Fruit fly (Drosophila melanogaster) whole organism, embryonic: ENCODE results near the gene Gr39a.

Experiments used
- Aef1 ChIP-seq: fragments of 200-800 bp; sonication (Bioruptor generic); IDR thresholded peaks from 3 replicates; pipeline ENCODE4 v1.3.6; 2022; ENCODE audit warnings: missing biosample characterization, missing genetic modification characterization
- CG11247 ChIP-seq: fragments of 200-800 bp; sonication (Bioruptor generic); IDR thresholded peaks from 2 replicates; pipeline ENCODE4 v1.3.6; 2022; ENCODE audit warnings: missing biosample characterization, missing genetic modification characterization
- CG11456 ChIP-seq: fragments of 200-800 bp; sonication (Bioruptor generic); IDR thresholded peaks from 3 replicates; pipeline ENCODE4 v1.3.6; 2022; ENCODE audit warnings: missing biosample characterization, missing genetic modification characterization
- CG12769 ChIP-seq: fragments of 200-800 bp; sonication (Bioruptor generic); optimal IDR thresholded peaks from 2 replicates; lab custom pipeline; 2019; ENCODE audit warnings: missing biosample characterization, mild to moderate bottlenecking, missing genetic modification characterization, moderate library complexity
- CG14050 ChIP-seq: fragments of 200-800 bp; sonication (Bioruptor generic); IDR thresholded peaks from 3 replicates; pipeline ENCODE4 v1.3.6; 2022; ENCODE audit warnings: missing biosample characterization, missing genetic modification characterization
- CG14965 ChIP-seq: fragments of 200-800 bp; sonication (Bioruptor generic); optimal IDR thresholded peaks from 2 replicates; lab custom pipeline; 2016; ENCODE audit warnings: missing biosample characterization, missing genetic modification characterization, borderline replicate concordance
- CG15073 ChIP-seq: fragments of 200-800 bp; sonication (Bioruptor generic); optimal IDR thresholded peaks from 2 replicates; lab custom pipeline; 2016; ENCODE audit warnings: missing biosample characterization, missing genetic modification characterization
- CG1602 ChIP-seq: fragments of 200-800 bp; sonication (Bioruptor generic); optimal IDR thresholded peaks from 3 replicates; lab custom pipeline; 2016; ENCODE audit warnings: missing biosample characterization, missing genetic modification characterization
- CG16813 ChIP-seq: fragments of 200-800 bp; sonication (Bioruptor generic); IDR thresholded peaks from 3 replicates; pipeline ENCODE4 v1.3.6; 2022; ENCODE audit warnings: missing biosample characterization, missing genetic modification characterization; ENCODE audit not compliant: partially characterized antibody
- CG17361 ChIP-seq: fragments of 200-800 bp; sonication (Bioruptor generic); IDR thresholded peaks from 3 replicates; pipeline ENCODE4 v1.3.6; 2022; ENCODE audit warnings: missing biosample characterization, missing genetic modification characterization
- CG17568 ChIP-seq: fragments of 200-800 bp; sonication (Bioruptor generic); optimal IDR thresholded peaks from 2 replicates; lab custom pipeline; 2018; ENCODE audit warnings: missing biosample characterization, mild to moderate bottlenecking, missing genetic modification characterization, moderate library complexity
- CG17802 ChIP-seq: fragments of 200-800 bp; sonication (Bioruptor generic); optimal IDR thresholded peaks from 2 replicates; lab custom pipeline; 2018; ENCODE audit warnings: missing biosample characterization, mild to moderate bottlenecking, missing genetic modification characterization, moderate library complexity
- CG18011 ChIP-seq: fragments of 200-800 bp; sonication (Bioruptor generic); optimal IDR thresholded peaks from 2 replicates; lab custom pipeline; 2017; ENCODE audit warnings: missing biosample characterization, missing genetic modification characterization, mild to moderate bottlenecking, moderate library complexity, missing genotype
- CG18599 ChIP-seq: fragments of 200-800 bp; sonication (Bioruptor generic); optimal IDR thresholded peaks from 3 replicates; lab custom pipeline; 2017; ENCODE audit warnings: missing biosample characterization, missing genetic modification characterization, mild to moderate bottlenecking, moderate library complexity, missing genetic modification reagents
- CG2712 ChIP-seq: fragments of 200-800 bp; optimal IDR thresholded peaks from 3 replicates; lab custom pipeline; 2019; ENCODE audit warnings: missing biosample characterization, mild to moderate bottlenecking, missing genetic modification characterization, moderate library complexity
- CG30020 ChIP-seq: fragments of 200-800 bp; optimal IDR thresholded peaks from 2 replicates; lab custom pipeline; 2019; ENCODE audit warnings: missing biosample characterization, mild to moderate bottlenecking, missing genetic modification characterization, moderate library complexity
- CG3065 ChIP-seq: fragments of 200-800 bp; sonication (Bioruptor generic); optimal IDR thresholded peaks from 2 replicates; lab custom pipeline; 2016; ENCODE audit warnings: missing biosample characterization, missing genetic modification characterization
- CG31365 ChIP-seq: fragments of 200-800 bp; sonication (Bioruptor generic); optimal IDR thresholded peaks from 2 replicates; lab custom pipeline; 2018; ENCODE audit warnings: missing biosample characterization, mild to moderate bottlenecking, missing genetic modification characterization
- CG34376 ChIP-seq: fragments of 200-800 bp; sonication (Bioruptor generic); optimal IDR thresholded peaks from 2 replicates; lab custom pipeline; 2018; ENCODE audit warnings: missing biosample characterization, mild to moderate bottlenecking, missing genetic modification characterization
- CG3726 ChIP-seq: fragments of 200-800 bp; sonication (Bioruptor generic); IDR thresholded peaks from 3 replicates; pipeline ENCODE4, ENCODE4 v1.3.6; 2022; ENCODE audit warnings: missing biosample characterization, missing genetic modification characterization
- CG43689 ChIP-seq: fragments of 200-800 bp; sonication (Bioruptor generic); IDR thresholded peaks from 2 replicates; pipeline ENCODE4 v1.3.6; 2022; ENCODE audit warnings: missing biosample characterization, missing genetic modification characterization
- CG4404 ChIP-seq: fragments of 200-800 bp; sonication (Bioruptor generic); IDR thresholded peaks from 2 replicates; pipeline ENCODE4 v1.3.6; 2022; ENCODE audit warnings: missing biosample characterization, missing genetic modification characterization
- CG4617 ChIP-seq: fragments of 200-800 bp; sonication (Bioruptor generic); optimal IDR thresholded peaks from 3 replicates; lab custom pipeline; 2016; ENCODE audit warnings: missing biosample characterization, missing genetic modification characterization, borderline replicate concordance
- CG4854 ChIP-seq: fragments of 200-800 bp; sonication (Bioruptor generic); optimal IDR thresholded peaks from 2 replicates; lab custom pipeline; 2016; ENCODE audit warnings: missing biosample characterization, missing genetic modification characterization, inconsistent platforms
- CG5245 ChIP-seq: fragments of 200-800 bp; sonication (Bioruptor generic); optimal IDR thresholded peaks from 3 replicates; lab custom pipeline; 2016; ENCODE audit warnings: missing biosample characterization, missing genetic modification characterization
- CG6175 ChIP-seq: fragments of 200-800 bp; sonication (Bioruptor generic); IDR thresholded peaks from 3 replicates; pipeline ENCODE4 v1.3.6; 2022; ENCODE audit warnings: missing biosample characterization, missing genetic modification characterization
- CG6654 ChIP-seq: fragments of 200-800 bp; sonication (Bioruptor generic); optimal IDR thresholded peaks from 2 replicates; lab custom pipeline; 2017; ENCODE audit warnings: missing biosample characterization, mild to moderate bottlenecking, missing genetic modification characterization
- CG8089 ChIP-seq: fragments of 200-800 bp; sonication (Bioruptor generic); optimal IDR thresholded peaks from 3 replicates; lab custom pipeline; 2016; ENCODE audit warnings: missing biosample characterization, missing genetic modification characterization
- CG8388 ChIP-seq: fragments of 200-800 bp; sonication (Bioruptor generic); optimal IDR thresholded peaks from 2 replicates; lab custom pipeline; 2019; ENCODE audit warnings: missing biosample characterization, mild to moderate bottlenecking, missing genetic modification characterization, moderate library complexity
- Dbx ChIP-seq: fragments of 200-800 bp; sonication (Bioruptor generic); IDR thresholded peaks from 3 replicates; pipeline ENCODE4 v1.3.6; 2022; ENCODE audit warnings: missing biosample characterization, missing genetic modification characterization
- Myb ChIP-seq: fragments of 200-800 bp; sonication (Bioruptor generic); optimal IDR thresholded peaks from 2 replicates; lab custom pipeline; 2016; ENCODE audit warnings: missing biosample characterization, missing genetic modification characterization
- NFAT ChIP-seq: fragments of 200-800 bp; sonication (Bioruptor generic); IDR thresholded peaks from 2 replicates; pipeline ENCODE4 v1.3.6; 2022; ENCODE audit warnings: missing biosample characterization, missing genetic modification characterization
- Nf-YC ChIP-seq: fragments of 200-800 bp; optimal IDR thresholded peaks from 3 replicates; lab custom pipeline; 2019; ENCODE audit warnings: missing biosample characterization, mild to moderate bottlenecking, missing genetic modification characterization, moderate library complexity
- Side ChIP-seq: fragments of 200-800 bp; sonication (Bioruptor generic); optimal IDR thresholded peaks from 2 replicates; lab custom pipeline; 2016; ENCODE audit warnings: missing biosample characterization, missing genetic modification characterization
- Six4 ChIP-seq: fragments of 200-800 bp; sonication (Bioruptor generic); optimal IDR thresholded peaks from 2 replicates; lab custom pipeline; 2016; ENCODE audit warnings: missing biosample characterization, missing genetic modification characterization
- Sox102F ChIP-seq: fragments of 200-800 bp; sonication (Bioruptor generic); optimal IDR thresholded peaks from 2 replicates; lab custom pipeline; 2018; ENCODE audit warnings: missing biosample characterization, mild to moderate bottlenecking, missing genetic modification characterization, moderate library complexity
- YL-1 ChIP-seq: fragments of 200-800 bp; sonication (Bioruptor generic); optimal IDR thresholded peaks from 3 replicates; lab custom pipeline; 2017; ENCODE audit warnings: missing biosample characterization, mild to moderate bottlenecking, missing genetic modification characterization
- br ChIP-seq: fragments of >200 bp; optimal IDR thresholded peaks from 2 replicates; lab custom pipeline; 2017
- crol ChIP-seq: fragments of 200-800 bp; sonication (Bioruptor generic); IDR thresholded peaks from 2 replicates; pipeline ENCODE4 v1.3.6; 2022; ENCODE audit warnings: missing biosample characterization, missing genetic modification characterization
- dpn ChIP-seq, 2 experiments: fragments of 200-800 bp; sonication (Bioruptor generic); optimal IDR thresholded peaks; 3 replicates each; lab custom pipeline; 2016; ENCODE audit warnings: missing biosample characterization in 2 of 2, missing genetic modification characterization in 2 of 2
- fd102C ChIP-seq: fragments of 200-800 bp; sonication (Bioruptor generic); optimal IDR thresholded peaks from 2 replicates; lab custom pipeline; 2018; ENCODE audit warnings: missing biosample characterization, mild to moderate bottlenecking, missing genetic modification characterization, moderate library complexity
- lola ChIP-seq, 3 experiments: fragments of >200 bp in 2 of 3; fragments of 200-800 bp in 1 of 3; sonication (Bioruptor generic) in 1 of 3; optimal IDR thresholded peaks; 2 replicates each; lab custom pipeline; 2017 to 2019; ENCODE audit warnings: missing biosample characterization in 3 of 3, missing genetic modification characterization in 3 of 3, mild to moderate bottlenecking in 1 of 3, moderate library complexity in 1 of 3
- mam ChIP-seq: fragments of 200-800 bp; sonication (Bioruptor generic); optimal IDR thresholded peaks from 3 replicates; lab custom pipeline; 2016; ENCODE audit warnings: missing biosample characterization, missing genetic modification characterization
- nom ChIP-seq: fragments of 200-800 bp; sonication (Bioruptor generic); optimal IDR thresholded peaks from 2 replicates; lab custom pipeline; 2017; ENCODE audit warnings: missing biosample characterization, missing genetic modification characterization, mild to moderate bottlenecking, moderate library complexity, missing genetic modification reagents
- sens-2 ChIP-seq: fragments of 200-800 bp; sonication (Bioruptor generic); IDR thresholded peaks from 2 replicates; pipeline ENCODE4 v1.3.6; 2022; ENCODE audit warnings: missing biosample characterization, missing genetic modification characterization
- shn ChIP-seq: fragments of 200-800 bp; sonication (Bioruptor generic); optimal IDR thresholded peaks from 3 replicates; lab custom pipeline; 2016; ENCODE audit warnings: missing biosample characterization, missing genetic modification characterization
- slp2 ChIP-seq: fragments of 200-800 bp; sonication (Bioruptor generic); optimal IDR thresholded peaks from 2 replicates; lab custom pipeline; 2016; ENCODE audit warnings: missing biosample characterization, missing genetic modification characterization
- stc ChIP-seq: fragments of 200-800 bp; sonication (Bioruptor generic); IDR thresholded peaks from 2 replicates; pipeline ENCODE4 v1.3.6; 2022; ENCODE audit warnings: missing biosample characterization, missing genetic modification characterization
- tup ChIP-seq: fragments of 200-800 bp; sonication (Bioruptor generic); optimal IDR thresholded peaks from 2 replicates; lab custom pipeline; 2016; ENCODE audit warnings: missing biosample characterization, mild to moderate bottlenecking, missing genetic modification characterization, moderate library complexity
- vnd ChIP-seq: fragments of 200-800 bp; sonication (Bioruptor generic); IDR thresholded peaks from 3 replicates; pipeline ENCODE4 v1.3.6; 2022; ENCODE audit warnings: missing biosample characterization, missing genetic modification characterization; ENCODE audit not compliant: partially characterized antibody
- vvl ChIP-seq: fragments of 200-800 bp; sonication (Bioruptor generic); IDR thresholded peaks from 2 replicates; pipeline ENCODE4 v1.3.6; 2022; ENCODE audit warnings: missing biosample characterization, missing genetic modification characterization
- zfh1 ChIP-seq: fragments of 200-800 bp; sonication (Bioruptor generic); IDR thresholded peaks from 3 replicates; pipeline ENCODE4 v1.3.6; 2022; ENCODE audit warnings: missing biosample characterization, missing genetic modification characterization

The Gr39a gene

dm6 chr2L:21262832-21263231 is 27.7 kb upstream of the Gr39a start, which contains the start of gene CG8671 (continued):
- TF ChIP-seq nom (GFP tag; lab: Kevin White, UChicago) (peak; percentile 14), Dbx (no peak), CG4854 (no peak), br (lab: Kevin White, UChicago) (no peak), CG3065 (GFP tag; lab: Kevin White, UChicago) (no peak), Nf-YC (tag; lab: Kevin White, UChicago) (no peak), YL-1 (peak; percentile 59), vnd (GFP tag; lab: Robert Waterston, UW) (no peak), CG31365 (tag; lab: Kevin White, UChicago) (no peak), Myb (GFP tag; lab: Kevin White, UChicago) (no peak), zfh1 (GFP tag; lab: Robert Waterston, UW) (peak; percentile 39; the same call in 1 of the 3 replicates), slp2 (GFP tag; lab: Kevin White, UChicago) (no peak), lola (GFP tag; optimal IDR thresholded peaks at IDR 0.05; lab: Kevin White, UChicago) (no peak), CG6175 (no peak), stc (no peak), CG8089 (GFP tag; lab: Kevin White, UChicago) (no peak), CG15073 (GFP tag; lab: Kevin White, UChicago) (no peak), CG16813 (GFP tag; lab: Robert Waterston, UW) (no peak), Six4 (GFP tag; lab: Kevin White, UChicago) (no peak), CG12769 (tag; lab: Kevin White, UChicago) (no peak), CG18599 (no peak), crol (GFP tag; lab: Robert Waterston, UW) (no peak), CG11247 (GFP tag; lab: Robert Waterston, UW) (no peak), CG5245 (GFP tag; lab: Kevin White, UChicago) (no peak), CG18011 (no peak), CG14965 (GFP tag; lab: Kevin White, UChicago) (no peak), CG8388 (GFP tag; lab: Kevin White, UChicago) (peak; percentile 15), sens-2 (GFP tag; lab: Robert Waterston, UW) (no peak), CG34376 (no peak), CG17802 (tag; lab: Kevin White, UChicago) (no peak), NFAT (GFP tag; lab: Robert Waterston, UW) (no peak), CG1602 (GFP tag; lab: Kevin White, UChicago) (no peak), CG4404 (no peak), CG3726 (GFP tag; lab: Robert Waterston, UW) (no peak), CG2712 (tag; lab: Kevin White, UChicago) (peak; percentile 27), mam (no peak), CG4617 (GFP tag; lab: Kevin White, UChicago) (peak; percentile 83), Side (GFP tag; lab: Kevin White, UChicago) (no peak), fd102C (GFP tag; lab: Kevin White, UChicago) (no peak), CG11456 (no peak), CG14050 (no peak), CG17568 (no peak), CG6654 (GFP tag; lab: Kevin White, UChicago) (no peak), CG30020 (tag; lab: Kevin White, UChicago) (peak; percentile 53), CG17361 (peak; percentile 26; the same call in 1 of the 3 replicates), tup (GFP tag; lab: Kevin White, UChicago) (no peak), Sox102F (no peak), CG43689 (no peak), Aef1 (GFP tag; lab: Robert Waterston, UW) (no peak), shn (no peak), vvl (GFP tag; lab: Robert Waterston, UW) (no peak), dpn (GFP tag; optimal IDR thresholded peaks at IDR 0.05; lab: Kevin White, UChicago) (no peak)
